Worm (Caenorhabditis elegans) whole organism, late embryonic: Measurements from ENCODE around the gene klf-3.

ENCODE experiments used
- C08G9.2 ChIP-seq: sonication (generic microtip); optimal IDR thresholded peaks from 2 replicates; lab custom pipeline; 2016; ENCODE audit warnings: mild to moderate bottlenecking, missing genetic modification characterization, moderate library complexity, missing compliant biosample characterization
- ahr-1 ChIP-seq: sonication (generic microtip); optimal IDR thresholded peaks from 2 replicates; lab custom pipeline; 2016; ENCODE audit warnings: missing genetic modification characterization, missing compliant biosample characterization
- ama-1 ChIP-seq: fragments of 150-350 bp; optimal IDR thresholded peaks from 2 replicates; lab custom pipeline; 2014
- ceh-2 ChIP-seq: sonication (generic microtip); optimal IDR thresholded peaks from 2 replicates; lab custom pipeline; 2016; ENCODE audit warnings: missing genotype, missing genetic modification characterization, missing compliant biosample characterization
- ceh-31 ChIP-seq: sonication (generic microtip); optimal IDR thresholded peaks from 2 replicates; lab custom pipeline; 2016; ENCODE audit warnings: missing genetic modification characterization, missing compliant biosample characterization
- ceh-45 ChIP-seq: fragments of 200-800 bp; sonication (Bioruptor generic); IDR thresholded peaks from 2 replicates; pipeline ENCODE4 v1.3.6; 2022; ENCODE audit warnings: missing genetic modification reagents, missing genetic modification characterization, missing compliant biosample characterization
- ceh-6 ChIP-seq: fragments of 200-800 bp; sonication (Bioruptor generic); optimal IDR thresholded peaks from 2 replicates; lab custom pipeline; 2018; ENCODE audit warnings: mild to moderate bottlenecking, missing genetic modification characterization, missing compliant biosample characterization
- ceh-9 ChIP-seq: sonication (generic microtip); optimal IDR thresholded peaks from 2 replicates; lab custom pipeline; 2016; ENCODE audit warnings: mild to moderate bottlenecking, missing genetic modification characterization, inconsistent platforms, missing compliant biosample characterization
- che-1 ChIP-seq: sonication (generic microtip); optimal IDR thresholded peaks from 2 replicates; lab custom pipeline; 2016; ENCODE audit warnings: mild to moderate bottlenecking, missing genetic modification characterization, missing compliant biosample characterization
- dmd-4 ChIP-seq: sonication (generic microtip); optimal IDR thresholded peaks from 2 replicates; lab custom pipeline; 2016; ENCODE audit warnings: borderline replicate concordance, missing genetic modification characterization, missing compliant biosample characterization
- dve-1 ChIP-seq: sonication (generic microtip); optimal IDR thresholded peaks from 2 replicates; lab custom pipeline; 2017; ENCODE audit warnings: antibody characterized with exemption, mild to moderate bottlenecking, missing genetic modification characterization, missing compliant biosample characterization
- elt-2 ChIP-seq: sonication (generic microtip); optimal IDR thresholded peaks from 2 replicates; lab custom pipeline; 2016; ENCODE audit warnings: missing genetic modification reagents, missing genetic modification characterization, missing compliant biosample characterization
- elt-4 ChIP-seq: sonication (generic microtip); optimal IDR thresholded peaks from 2 replicates; lab custom pipeline; 2016; ENCODE audit warnings: missing genetic modification characterization, missing compliant biosample characterization
- ets-4 ChIP-seq: sonication (generic microtip); optimal IDR thresholded peaks from 2 replicates; lab custom pipeline; 2016; ENCODE audit warnings: missing genetic modification characterization, missing compliant biosample characterization
- hlh-30 ChIP-seq: sonication (generic microtip); optimal IDR thresholded peaks from 2 replicates; lab custom pipeline; 2017; ENCODE audit warnings: antibody characterized with exemption, missing genetic modification characterization, missing compliant biosample characterization; ENCODE audit not compliant: insufficient read depth
- hlh-6 ChIP-seq: sonication (generic microtip); optimal IDR thresholded peaks from 2 replicates; lab custom pipeline; 2016; ENCODE audit warnings: missing genotype, missing genetic modification characterization, missing compliant biosample characterization
- nfya-1 ChIP-seq: sonication (generic microtip); optimal IDR thresholded peaks from 2 replicates; lab custom pipeline; 2017; ENCODE audit warnings: missing genetic modification characterization, mild to moderate bottlenecking, missing compliant biosample characterization, antibody characterized with exemption, moderate library complexity
- nhr-232 ChIP-seq: sonication (generic microtip); optimal IDR thresholded peaks from 2 replicates; lab custom pipeline; 2016; ENCODE audit warnings: missing genetic modification characterization, missing compliant biosample characterization
- npax-4 ChIP-seq: sonication (generic microtip); optimal IDR thresholded peaks from 2 replicates; lab custom pipeline; 2016; ENCODE audit warnings: missing genetic modification characterization, missing compliant biosample characterization
- odd-2 ChIP-seq: sonication (generic microtip); optimal IDR thresholded peaks from 2 replicates; lab custom pipeline; 2017; ENCODE audit warnings: antibody characterized with exemption, mild to moderate bottlenecking, missing genetic modification characterization, missing compliant biosample characterization
- pax-1 ChIP-seq: fragments of 150-350 bp; optimal IDR thresholded peaks from 2 replicates; lab custom pipeline; 2014; ENCODE audit warnings: missing biosample characterization, missing genetic modification characterization
- pha-4 ChIP-seq: fragments of 150-350 bp; optimal IDR thresholded peaks from 2 replicates; lab custom pipeline; 2018; ENCODE audit warnings: missing biosample characterization, missing genetic modification reagents, missing genetic modification characterization
- pqm-1 ChIP-seq: sonication (generic microtip); optimal IDR thresholded peaks from 2 replicates; lab custom pipeline; 2016; ENCODE audit warnings: missing genetic modification characterization, missing compliant biosample characterization
- pros-1 ChIP-seq: fragments of 150-350 bp; optimal IDR thresholded peaks from 2 replicates; lab custom pipeline; 2014; ENCODE audit warnings: missing biosample characterization, missing genetic modification reagents, missing genetic modification characterization
- ref-2 ChIP-seq: sonication (generic microtip); optimal IDR thresholded peaks from 2 replicates; lab custom pipeline; 2016; ENCODE audit warnings: missing genetic modification characterization, missing compliant biosample characterization
- sdc-2 ChIP-seq: sonication (generic microtip); optimal IDR thresholded peaks from 2 replicates; lab custom pipeline; 2016; ENCODE audit warnings: missing genotype, missing genetic modification characterization, missing compliant biosample characterization
- sox-2 ChIP-seq: fragments of 200-800 bp; sonication (Bioruptor generic); IDR thresholded peaks from 2 replicates; pipeline ENCODE4 v1.3.6; 2022; ENCODE audit warnings: missing genetic modification reagents, missing genetic modification characterization, missing compliant biosample characterization
- sox-4 ChIP-seq: sonication (generic microtip); optimal IDR thresholded peaks from 2 replicates; lab custom pipeline; 2017; ENCODE audit warnings: mild to moderate bottlenecking, missing genetic modification characterization, inconsistent platforms, missing compliant biosample characterization
- syd-9 ChIP-seq: sonication (generic microtip); optimal IDR thresholded peaks from 2 replicates; lab custom pipeline; 2016; ENCODE audit warnings: mild to moderate bottlenecking, missing genetic modification characterization, moderate library complexity, missing compliant biosample characterization
- ttx-3 ChIP-seq: sonication (generic microtip); optimal IDR thresholded peaks from 2 replicates; lab custom pipeline; 2016; ENCODE audit warnings: missing genetic modification reagents, missing genetic modification characterization, missing compliant biosample characterization
- unc-55 ChIP-seq: sonication (generic microtip); optimal IDR thresholded peaks from 2 replicates; lab custom pipeline; 2017; ENCODE audit warnings: missing biosample characterization, missing genetic modification reagents, missing genetic modification characterization
- unc-86 ChIP-seq: sonication (generic microtip); optimal IDR thresholded peaks from 2 replicates; lab custom pipeline; 2016; ENCODE audit warnings: missing genetic modification characterization, missing compliant biosample characterization
- ztf-16 ChIP-seq: sonication (generic microtip); optimal IDR thresholded peaks from 2 replicates; lab custom pipeline; 2017; ENCODE audit warnings: missing genetic modification characterization, missing compliant biosample characterization

The klf-3 gene

DNA sequence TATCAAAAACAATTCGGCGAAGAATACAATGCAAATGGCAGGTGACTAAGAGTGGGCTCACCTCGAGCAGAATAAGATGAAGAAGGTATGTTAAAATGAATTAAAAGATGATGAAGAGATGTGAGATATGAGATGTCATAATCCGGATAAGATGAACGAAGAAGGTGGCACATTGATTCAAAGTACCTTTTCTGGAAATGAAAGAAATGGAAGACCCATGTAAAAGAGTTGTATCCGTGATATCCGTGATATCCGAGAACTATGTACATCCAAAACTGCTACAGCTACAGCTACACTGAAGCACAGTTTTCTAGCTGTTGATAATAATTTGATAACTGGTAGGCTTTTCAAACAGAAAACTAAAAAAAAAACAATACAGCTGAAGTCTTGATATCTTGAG lies 32.3 kb downstream of the klf-3 start, which contains the start of gene oig-8:
Gene oig-8 (minus strand): TSS at position 101 of the 400 bp plus-strand sequence.
- no peak for TF ChIP-seq ceh-9 (tag; lab: Kevin White, UChicago)
- no peak for TF ChIP-seq hlh-30 (tag; lab: Kevin White, UChicago)
- TF ChIP-seq ztf-16 (tag; lab: Kevin White, UChicago): no peak
- TF ChIP-seq unc-86 (tag; lab: Kevin White, UChicago): no peak
- TF ChIP-seq ets-4 (tag; lab: Kevin White, UChicago): no peak
- no peak for TF ChIP-seq sox-4 (tag; lab: Kevin White, UChicago)
- TF ChIP-seq pax-1 (tag; lab: Kevin White, UChicago): no peak
- TF ChIP-seq ttx-3 (tag; lab: Kevin White, UChicago): no peak
- no peak for TF ChIP-seq ahr-1
- TF ChIP-seq hlh-6 (tag; lab: Kevin White, UChicago): no peak
- no peak for TF ChIP-seq ceh-2 (tag; lab: Kevin White, UChicago)
- no peak for TF ChIP-seq elt-4
- no peak for TF ChIP-seq syd-9 (tag; lab: Kevin White, UChicago)
- no peak for TF ChIP-seq odd-2 (tag; lab: Kevin White, UChicago)
- TF ChIP-seq elt-2: no peak
- TF ChIP-seq ceh-6 (GFP tag; lab: Kevin White, UChicago): no peak

ce11 chrII:6651719-6652118 lies 35.0 kb downstream of the klf-3 start, which contains the start of gene sra-26:
Gene sra-26, minus strand, starts transcription at chrII:6651819.
- TF ChIP-seq elt-4: no peak
- TF ChIP-seq ztf-16 (tag; lab: Kevin White, UChicago): no peak
- TF ChIP-seq hlh-30 (tag; lab: Kevin White, UChicago): no peak
- no peak for TF ChIP-seq pros-1 (tag; lab: Kevin White, UChicago)
- TF ChIP-seq ama-1 (lab: Kevin White, UChicago): no peak
- TF ChIP-seq, all 69 proteins: peak for 0

- TF ChIP-seq ama-1 (lab: Kevin White, UChicago) (no peak), ref-2 (tag; lab: Kevin White, UChicago) (no peak)
Observed at ce11 chrII:6654284-6654683, 37.6 kb downstream of the klf-3 start, which contains the start of gene T19D12.9. Gene T19D12.9, minus strand, starts transcription at chrII:6654384.

- TF ChIP-seq unc-55 (GFP tag; lab: Kevin White, UChicago) (no peak), nfya-1 (no peak), pqm-1 (tag; lab: Kevin White, UChicago) (no peak)
Observed at ce11 chrII:6658766-6659165, 42.1 kb downstream of the klf-3 start, which contains the start of gene T19D12.10. Gene T19D12.10, minus strand, starts transcription at chrII:6658866.

ce11 chrII:6661211-6661610 lies 44.5 kb downstream of the klf-3 start, which contains the start of gene T19D12.2:
Gene T19D12.2, plus strand, starts transcription at chrII:6661335.
- TF ChIP-seq syd-9 (tag; lab: Kevin White, UChicago): no peak
- peak; percentile 18 for TF ChIP-seq elt-2
- TF ChIP-seq pha-4 (tag; lab: Kevin White, UChicago): no peak

- TF ChIP-seq ceh-45 (GFP tag; lab: Robert Waterston, UW) (no peak), ahr-1 (no peak), che-1 (tag; lab: Kevin White, UChicago) (no peak), sox-4 (tag; lab: Kevin White, UChicago) (no peak), dve-1 (tag; lab: Kevin White, UChicago) (no peak), ref-2 (tag; lab: Kevin White, UChicago) (no peak), C08G9.2 (tag; lab: Kevin White, UChicago) (no peak)
Observed at ce11 chrII:6663799-6664198, 47.1 kb downstream of the klf-3 start.

ce11 chrII:6665908-6666307 lies 49.2 kb downstream of the klf-3 start:
- TF ChIP-seq nhr-232 (tag; lab: Kevin White, UChicago) (no peak), ceh-6 (GFP tag; lab: Kevin White, UChicago) (no peak), unc-86 (tag; lab: Kevin White, UChicago) (no peak), unc-55 (GFP tag; lab: Kevin White, UChicago) (no peak), sox-2 (GFP tag; lab: Robert Waterston, UW) (no peak), pax-1 (tag; lab: Kevin White, UChicago) (no peak), npax-4 (tag; lab: Kevin White, UChicago) (no peak), ceh-31 (tag; lab: Kevin White, UChicago) (no peak), hlh-6 (tag; lab: Kevin White, UChicago) (no peak), sdc-2 (tag; lab: Kevin White, UChicago) (no peak), dmd-4 (no peak)
